Worm (Caenorhabditis elegans) whole organism, midembryonic: ENCODE measurements around the gene E02C12.11.

Source experiments
- T22C8.4 ChIP-seq: fragments of 200-800 bp; sonication (Bioruptor generic); IDR thresholded peaks from 2 replicates; pipeline ENCODE4 v1.3.6; 2022; ENCODE audit warnings: missing genetic modification characterization, missing compliant biosample characterization
- flt-1 ChIP-seq: fragments of 200-800 bp; sonication (Bioruptor generic); IDR thresholded peaks from 2 replicates; pipeline ENCODE4 v1.3.6; 2022; ENCODE audit warnings: missing genetic modification characterization, missing compliant biosample characterization
- klf-2 ChIP-seq: fragments of 200-800 bp; sonication (Bioruptor generic); conservative IDR thresholded peaks from 2 replicates; pipeline ENCODE4 v1.3.6; 2022; ENCODE audit warnings: missing genetic modification reagents, missing genetic modification characterization, missing compliant biosample characterization
- med-1 ChIP-seq: sonication (generic microtip); optimal IDR thresholded peaks from 2 replicates; lab custom pipeline; 2017; ENCODE audit warnings: missing genetic modification characterization, mild to moderate bottlenecking, missing compliant biosample characterization, antibody characterized with exemption, missing genetic modification reagents; ENCODE audit not compliant: insufficient read depth
- ref-1 ChIP-seq: fragments of 200-800 bp; sonication (Bioruptor generic); conservative IDR thresholded peaks from 2 replicates; pipeline ENCODE4 v1.3.6; 2022; ENCODE audit warnings: missing genetic modification reagents, missing genetic modification characterization, missing compliant biosample characterization
- tab-1 ChIP-seq: fragments of 200-800 bp; sonication (Bioruptor generic); IDR thresholded peaks from 2 replicates; pipeline ENCODE4 v1.3.6; 2022; ENCODE audit warnings: missing genetic modification characterization, missing compliant biosample characterization
- ztf-23 ChIP-seq: fragments of 200-800 bp; sonication (Bioruptor generic); IDR thresholded peaks from 2 replicates; pipeline ENCODE4 v1.3.6; 2022; ENCODE audit warnings: missing genetic modification reagents, missing genetic modification characterization, missing compliant biosample characterization
- ztf-29 ChIP-seq: fragments of 200-800 bp; sonication (Bioruptor generic); IDR thresholded peaks from 2 replicates; pipeline ENCODE4 v1.3.6; 2022; ENCODE audit warnings: missing genetic modification reagents, missing genetic modification characterization, missing compliant biosample characterization

ce11 chrV:9424514-9424913 is 44.8 kb upstream of the E02C12.11 start:
- TF ChIP-seq T22C8.4 (GFP tag; lab: Robert Waterston, UW) (no peak), flt-1 (no peak), ref-1 (no peak), klf-2 (GFP tag; lab: Robert Waterston, UW) (no peak), med-1 (GFP tag; lab: Kevin White, UChicago) (no peak), tab-1 (GFP tag; lab: Robert Waterston, UW) (no peak), ztf-23 (no peak), ztf-29 (GFP tag; lab: Robert Waterston, UW) (no peak)
